Fruit fly (Drosophila melanogaster) whole organism, pupa: ENCODE data around the gene RhoGAP19D.
A peak's percentile ranks its signal among the peaks of the same experiment; 100 is the strongest.

ENCODE experiments used
- CG10348 ChIP-seq: fragments of 200-800 bp; sonication (Bioruptor generic); IDR thresholded peaks from 2 replicates; pipeline ENCODE4 v1.3.6; 2022; ENCODE audit warnings: missing biosample characterization, missing genetic modification characterization
- CG12605 ChIP-seq: fragments of 200-800 bp; sonication (Bioruptor generic); IDR thresholded peaks from 2 replicates; pipeline ENCODE4 v1.3.6; 2022; ENCODE audit warnings: missing biosample characterization, missing genetic modification characterization
- CG13204 ChIP-seq: fragments of 200-800 bp; sonication (Bioruptor generic); optimal IDR thresholded peaks from 2 replicates; lab custom pipeline; 2018; ENCODE audit warnings: missing biosample characterization, mild to moderate bottlenecking, missing genetic modification characterization, moderate library complexity
- CG14655 ChIP-seq: fragments of 200-800 bp; sonication (Bioruptor generic); optimal IDR thresholded peaks from 3 replicates; lab custom pipeline; 2017; ENCODE audit warnings: mild to moderate bottlenecking, missing biosample characterization, missing genetic modification reagents, missing genetic modification characterization
- CG15710 ChIP-seq: fragments of 200-800 bp; sonication (Bioruptor generic); optimal IDR thresholded peaks from 2 replicates; lab custom pipeline; 2018; ENCODE audit warnings: missing biosample characterization, mild to moderate bottlenecking, missing genetic modification characterization, moderate library complexity
- CG17806 ChIP-seq: fragments of 200-800 bp; sonication (Bioruptor generic); optimal IDR thresholded peaks from 2 replicates; lab custom pipeline; 2018; ENCODE audit warnings: missing biosample characterization, mild to moderate bottlenecking, missing genetic modification characterization, moderate library complexity
- CG32121 ChIP-seq: fragments of 200-800 bp; sonication (Bioruptor generic); IDR thresholded peaks from 2 replicates; pipeline ENCODE4 v1.3.6; 2022; ENCODE audit warnings: missing biosample characterization, missing genetic modification characterization
- CG34367 ChIP-seq: fragments of 200-800 bp; sonication (Bioruptor generic); optimal IDR thresholded peaks from 2 replicates; lab custom pipeline; 2018; ENCODE audit warnings: missing biosample characterization, mild to moderate bottlenecking, missing genetic modification characterization
- CG4496 ChIP-seq: fragments of 200-800 bp; sonication (Bioruptor generic); IDR thresholded peaks from 3 replicates; pipeline ENCODE4 v1.3.6; 2022; ENCODE audit warnings: missing biosample characterization, missing genetic modification characterization
- CG8159 ChIP-seq: fragments of 200-800 bp; sonication (Bioruptor generic); optimal IDR thresholded peaks from 3 replicates; lab custom pipeline; 2018; ENCODE audit warnings: missing biosample characterization, mild to moderate bottlenecking, missing genetic modification characterization, moderate library complexity
- CG8301 ChIP-seq: fragments of 200-800 bp; sonication (Bioruptor generic); optimal IDR thresholded peaks from 2 replicates; lab custom pipeline; 2018; ENCODE audit warnings: missing biosample characterization, mild to moderate bottlenecking, missing genetic modification characterization
- CG9948 ChIP-seq: fragments of 200-800 bp; sonication (Bioruptor generic); optimal IDR thresholded peaks from 2 replicates; lab custom pipeline; 2018; ENCODE audit warnings: missing biosample characterization, mild to moderate bottlenecking, missing genetic modification characterization, moderate library complexity
- D1 ChIP-seq: fragments of 200-800 bp; sonication (Bioruptor generic); optimal IDR thresholded peaks from 2 replicates; lab custom pipeline; 2018; ENCODE audit warnings: missing biosample characterization, mild to moderate bottlenecking, missing genetic modification characterization, moderate library complexity
- EcR ChIP-seq: fragments of 200-800 bp; sonication (Bioruptor generic); optimal IDR thresholded peaks from 3 replicates; lab custom pipeline; 2019; ENCODE audit warnings: missing biosample characterization, missing genetic modification characterization, mild to moderate bottlenecking, moderate library complexity, missing genetic modification reagents
- Ets98B ChIP-seq: fragments of 200-800 bp; sonication (Bioruptor generic); IDR thresholded peaks from 2 replicates; pipeline ENCODE4 v1.3.6; 2022; ENCODE audit warnings: missing biosample characterization, missing genetic modification characterization
- Pif1A ChIP-seq: fragments of 200-800 bp; sonication (Bioruptor generic); optimal IDR thresholded peaks from 3 replicates; lab custom pipeline; 2016; ENCODE audit warnings: missing biosample characterization, missing genetic modification characterization
- Pif1B ChIP-seq: fragments of 200-800 bp; sonication (Bioruptor generic); optimal IDR thresholded peaks from 3 replicates; lab custom pipeline; 2016; ENCODE audit warnings: missing biosample characterization, missing genetic modification characterization
- Snoo ChIP-seq: fragments of 200-800 bp; sonication (Bioruptor generic); optimal IDR thresholded peaks from 3 replicates; lab custom pipeline; 2017; ENCODE audit warnings: missing biosample characterization, mild to moderate bottlenecking, missing genetic modification characterization, inconsistent platforms
- fd96Ca ChIP-seq: fragments of 200-800 bp; sonication (Bioruptor generic); IDR thresholded peaks from 3 replicates; pipeline ENCODE4 v1.3.6; 2022; ENCODE audit warnings: missing biosample characterization, missing genetic modification characterization
- gl ChIP-seq: fragments of 200-800 bp; sonication (Bioruptor generic); optimal IDR thresholded peaks from 2 replicates; lab custom pipeline; 2018; ENCODE audit warnings: missing biosample characterization, mild to moderate bottlenecking, missing genetic modification characterization
- rn ChIP-seq: fragments of 200-800 bp; sonication (Bioruptor generic); IDR thresholded peaks from 2 replicates; pipeline ENCODE4 v1.3.6; 2022; ENCODE audit warnings: missing biosample characterization, missing genetic modification characterization

Gene RhoGAP19D

DNA sequence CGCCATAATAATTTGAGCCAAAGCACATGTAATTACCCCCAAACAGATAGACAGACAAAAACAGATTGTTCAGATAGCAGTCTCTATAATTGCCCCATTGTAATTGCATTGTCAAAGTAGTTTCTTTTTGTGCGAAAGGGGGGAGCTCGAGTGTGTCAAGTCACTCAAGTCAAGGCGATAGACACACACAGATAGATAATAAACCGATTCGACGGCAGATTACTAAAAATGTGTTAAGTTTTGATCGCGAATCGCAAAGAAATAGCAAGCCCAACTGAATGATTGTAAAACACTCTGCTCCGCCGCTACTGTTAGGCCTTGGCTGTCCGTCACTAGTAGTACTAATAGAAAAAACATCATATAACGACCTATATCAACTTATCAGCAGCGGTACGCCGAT is 17.8 kb downstream of the RhoGAP19D start:
- TF ChIP-seq CG9948 (tag; lab: Kevin White, UChicago) (no peak), CG12605 (GFP tag; lab: Robert Waterston, UW) (no peak), CG10348 (GFP tag; lab: Robert Waterston, UW) (no peak)

DNA sequence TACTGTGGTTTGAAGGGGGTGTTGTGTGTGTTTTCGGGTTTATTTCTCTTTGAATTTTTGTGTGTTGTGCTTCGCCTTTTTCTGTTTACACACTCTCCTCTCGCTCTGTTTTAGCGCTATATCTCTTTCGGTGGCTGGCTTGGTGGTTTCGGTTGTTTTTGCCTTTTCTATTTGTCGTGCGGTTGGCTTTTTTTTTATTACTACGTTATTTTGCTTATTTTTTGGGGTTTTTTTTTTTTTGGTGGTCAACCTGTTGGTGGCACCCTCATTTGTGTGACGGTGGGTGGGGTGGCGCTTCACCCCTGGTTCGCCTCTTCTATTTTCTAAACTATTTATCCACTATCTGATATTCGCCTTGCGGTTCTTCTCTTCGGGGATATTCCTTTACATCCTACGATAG is 19.6 kb downstream of the RhoGAP19D start:
- TF ChIP-seq EcR (GFP tag; lab: Kevin White, UChicago) (no peak), CG4496 (GFP tag; lab: Robert Waterston, UW) (peak; percentile 33; the same call in 1 of the 3 replicates), Ets98B (GFP tag; lab: Robert Waterston, UW) (peak; percentile 70; the same call in 1 of the 2 replicates), CG32121 (GFP tag; lab: Robert Waterston, UW) (peak; percentile 46; the same call in 1 of the 2 replicates), CG12605 (GFP tag; lab: Robert Waterston, UW) (peak; percentile 41), D1 (no peak), rn (peak; percentile 29; the same call in 1 of the 2 replicates)

DNA sequence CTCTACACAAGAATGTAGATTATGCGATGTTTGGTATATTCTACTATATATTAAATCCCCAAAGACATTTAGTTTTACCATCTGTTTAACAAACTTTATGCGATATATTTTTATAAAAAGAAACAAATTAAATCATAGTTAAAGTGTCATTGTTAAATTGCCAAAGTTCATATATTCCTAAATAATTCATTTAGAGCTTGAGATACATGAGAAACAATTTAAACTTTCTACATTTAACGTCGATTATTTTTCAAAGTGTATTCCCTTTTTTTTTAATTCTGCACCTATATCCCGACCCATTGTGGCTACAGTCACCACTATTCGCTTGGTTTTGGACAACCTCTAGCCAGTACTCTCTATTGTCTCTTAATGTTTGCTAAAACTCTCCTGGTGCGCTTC is 20.5 kb downstream of the RhoGAP19D start:
- TF ChIP-seq CG14655 (GFP tag; lab: Kevin White, UChicago) = no peak
- TF ChIP-seq gl (tag; lab: Kevin White, UChicago) = no peak
- TF ChIP-seq CG9948 (tag; lab: Kevin White, UChicago) = peak; percentile 8

DNA sequence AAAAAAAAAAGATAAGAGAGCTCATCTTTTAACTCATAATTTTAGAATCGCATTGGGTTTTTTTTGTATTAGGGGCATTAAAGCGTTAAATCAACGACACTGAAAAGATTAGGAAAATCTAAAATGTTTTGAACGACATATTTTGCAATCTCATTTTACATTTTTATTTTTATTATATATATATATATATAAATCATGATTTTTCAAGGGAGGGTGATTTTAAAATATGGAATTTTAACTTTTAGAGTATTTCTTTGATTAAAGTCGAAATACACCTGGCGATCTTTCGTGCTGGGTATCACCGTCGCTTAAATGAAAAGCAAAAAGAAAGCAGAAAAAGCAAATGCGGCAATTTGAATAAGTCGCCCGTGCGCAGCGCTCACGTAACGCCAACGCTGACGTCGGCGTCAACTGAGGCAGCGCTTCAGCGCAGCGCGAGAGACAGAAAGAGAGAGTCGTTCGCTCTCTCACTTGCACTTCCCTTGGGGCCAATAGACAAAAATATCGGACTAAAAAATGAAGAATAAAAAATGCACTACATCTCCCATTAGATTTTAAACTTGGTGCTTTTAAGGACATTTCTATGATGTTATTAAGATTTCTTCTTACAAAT is 21.0 kb downstream of the RhoGAP19D start:
- peak; percentile 33 for TF ChIP-seq Snoo
- TF ChIP-seq CG12605 (GFP tag; lab: Robert Waterston, UW) = no peak
- TF ChIP-seq fd96Ca (GFP tag; lab: Robert Waterston, UW) = no peak
- no peak for TF ChIP-seq CG8159 (tag; lab: Kevin White, UChicago)
- no peak for TF ChIP-seq D1
- TF ChIP-seq CG4496 (GFP tag; lab: Robert Waterston, UW) = no peak; the same call in 2 of the 3 replicates
- no peak for TF ChIP-seq EcR (GFP tag; lab: Kevin White, UChicago)
- TF ChIP-seq CG17806 (tag; lab: Kevin White, UChicago) = no peak
- peak; percentile 33 for TF ChIP-seq CG9948 (tag; lab: Kevin White, UChicago)
- no peak for TF ChIP-seq Pif1B (GFP tag; lab: Kevin White, UChicago)
- no peak for TF ChIP-seq CG10348 (GFP tag; lab: Robert Waterston, UW)
- no peak for TF ChIP-seq CG15710
- TF ChIP-seq CG34367 (tag; lab: Kevin White, UChicago) = no peak
- TF ChIP-seq CG14655 (GFP tag; lab: Kevin White, UChicago) = peak; percentile 10
- TF ChIP-seq CG13204 = no peak
- no peak for TF ChIP-seq CG32121 (GFP tag; lab: Robert Waterston, UW)
- TF ChIP-seq Pif1A = no peak
- no peak for TF ChIP-seq CG8301 (tag; lab: Kevin White, UChicago)
- no peak for TF ChIP-seq rn
- no peak; the same call in 1 of the 2 replicates for TF ChIP-seq Ets98B (GFP tag; lab: Robert Waterston, UW)
- no peak for TF ChIP-seq gl (tag; lab: Kevin White, UChicago)

DNA sequence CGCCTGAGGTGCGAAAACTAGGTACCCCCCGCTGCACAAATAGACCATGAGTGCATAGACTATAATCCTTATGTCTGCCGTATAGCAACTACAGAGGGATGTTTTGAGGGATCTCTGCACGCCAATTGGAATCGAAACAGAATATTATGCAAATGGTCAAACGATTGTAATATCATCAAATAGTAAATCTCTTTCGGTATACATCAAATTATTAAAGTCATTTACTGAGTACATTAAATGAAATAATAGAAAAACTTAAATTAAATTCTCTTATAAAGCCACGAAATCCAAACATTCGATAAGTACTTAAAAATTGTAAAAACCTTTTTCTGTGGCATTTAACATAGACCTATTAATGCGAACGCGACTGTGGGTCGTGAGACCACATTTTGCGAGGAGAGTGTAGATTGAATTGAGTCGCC is 21.8 kb downstream of the RhoGAP19D start:
- TF ChIP-seq CG14655 (GFP tag; lab: Kevin White, UChicago) (peak; percentile 85), CG10348 (GFP tag; lab: Robert Waterston, UW) (no peak), Snoo (peak; percentile 58), CG8301 (tag; lab: Kevin White, UChicago) (peak; percentile 81), EcR (GFP tag; lab: Kevin White, UChicago) (no peak), Pif1A (peak; percentile 72), CG15710 (peak; percentile 66), CG17806 (tag; lab: Kevin White, UChicago) (peak; percentile 61), Pif1B (GFP tag; lab: Kevin White, UChicago) (peak; percentile 70), CG13204 (peak; percentile 25), CG12605 (GFP tag; lab: Robert Waterston, UW) (no peak), Ets98B (GFP tag; lab: Robert Waterston, UW) (0 out of 2 replicates have a peak, but pooled peaks have one; percentile 32), fd96Ca (GFP tag; lab: Robert Waterston, UW) (peak; percentile 60; the same call in 1 of the 3 replicates), CG34367 (tag; lab: Kevin White, UChicago) (peak; percentile 31), D1 (peak; percentile 45), rn (no peak), CG9948 (tag; lab: Kevin White, UChicago) (peak; percentile 64), gl (tag; lab: Kevin White, UChicago) (no peak), CG8159 (tag; lab: Kevin White, UChicago) (peak; percentile 78)
- TF ChIP-seq, all 21 proteins: peak for 14

DNA sequence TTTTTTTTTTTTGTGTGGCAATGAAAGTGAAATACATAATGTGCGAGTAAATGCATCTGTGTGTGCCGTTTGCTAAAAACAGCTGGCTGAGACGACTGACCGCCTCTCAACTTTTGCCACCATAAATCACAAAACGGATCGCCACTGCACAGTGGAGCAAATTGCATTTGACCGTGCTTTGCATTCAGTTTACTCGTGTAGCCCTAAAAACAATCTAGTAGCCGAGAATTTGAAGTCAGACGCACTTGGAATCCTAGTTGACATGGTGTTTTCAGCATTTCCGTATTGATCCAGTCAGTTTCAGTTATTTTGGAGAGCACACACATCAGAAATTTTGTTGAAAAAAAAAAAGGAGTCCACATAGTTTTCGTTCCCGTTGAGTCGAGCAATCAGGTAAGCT is 24.6 kb downstream of the RhoGAP19D start, which contains the start of gene CG15461:
CG15461 (plus strand) TSS at position 301 of the 400 bp plus-strand sequence.
- TF ChIP-seq Pif1B (GFP tag; lab: Kevin White, UChicago) (no peak), CG34367 (tag; lab: Kevin White, UChicago) (no peak), CG17806 (tag; lab: Kevin White, UChicago) (no peak), CG15710 (no peak), CG8159 (tag; lab: Kevin White, UChicago) (no peak), Ets98B (GFP tag; lab: Robert Waterston, UW) (no peak), CG10348 (GFP tag; lab: Robert Waterston, UW) (no peak), D1 (no peak), CG32121 (GFP tag; lab: Robert Waterston, UW) (no peak), CG12605 (GFP tag; lab: Robert Waterston, UW) (no peak), CG14655 (GFP tag; lab: Kevin White, UChicago) (no peak), Snoo (no peak), EcR (GFP tag; lab: Kevin White, UChicago) (no peak), gl (tag; lab: Kevin White, UChicago) (no peak), rn (no peak), Pif1A (no peak), CG4496 (GFP tag; lab: Robert Waterston, UW) (no peak), CG13204 (no peak), fd96Ca (GFP tag; lab: Robert Waterston, UW) (no peak), CG9948 (tag; lab: Kevin White, UChicago) (no peak)
- TF ChIP-seq, all 21 proteins: peak for 0
